Fruit fly (Drosophila melanogaster): ENCODE measurements around the gene CG11417.

The CG11417 gene

dm6 chrX:1382489-1382888 is 28.7 kb downstream of the CG11417 start:
- TF ChIP-seq sna (GFP tag; IDR thresholded peaks at IDR 0.05; ENCODE audit: partially characterized antibody), result no peak
- no peak for TF ChIP-seq Mes4 (GFP tag; optimal IDR thresholded peaks at IDR 0.05)
- TF ChIP-seq pros (GFP tag; optimal IDR thresholded peaks at IDR 0.05), result no peak
- TF ChIP-seq Atf3 (GFP tag; optimal IDR thresholded peaks at IDR 0.05), result no peak
- TF ChIP-seq ssp (GFP tag; IDR thresholded peaks at IDR 0.05), result no peak
- TF ChIP-seq crol (GFP tag; IDR thresholded peaks at IDR 0.05), result peak; percentile 63
- peak; percentile 40 for TF ChIP-seq Med (GFP tag)

dm6 chrX:1384232-1384631 is 30.4 kb downstream of the CG11417 start:
- TF ChIP-seq lilli (GFP tag; optimal IDR thresholded peaks at IDR 0.05), result no peak
- peak; percentile 21 for TF ChIP-seq Med (GFP tag)
- TF ChIP-seq sens (GFP tag), result peak; percentile 19
- TF ChIP-seq CG4328 (GFP tag; optimal IDR thresholded peaks at IDR 0.05), result no peak
- TF ChIP-seq Deaf1 (tag; optimal IDR thresholded peaks at IDR 0.05), result peak; percentile 61
- no peak for TF ChIP-seq CG8089 (GFP tag; optimal IDR thresholded peaks at IDR 0.05)
- TF ChIP-seq CG12769 (tag; optimal IDR thresholded peaks at IDR 0.05), result peak; percentile 82

dm6 chrX:1387149-1387752 is 33.4 kb downstream of the CG11417 start:
- TF ChIP-seq NfI (GFP tag; optimal IDR thresholded peaks at IDR 0.05), result peak; percentile 5
- peak; percentile 2 for TF ChIP-seq CG17359 (tag; optimal IDR thresholded peaks at IDR 0.05)
- TF ChIP-seq CG9437 (GFP tag; optimal IDR thresholded peaks at IDR 0.05), result no peak
- TF ChIP-seq CG17802 (tag; optimal IDR thresholded peaks at IDR 0.05), result no peak
- TF ChIP-seq CG8765 (GFP tag; IDR thresholded peaks at IDR 0.05), result no peak
- TF ChIP-seq Kr (GFP tag; optimal IDR thresholded peaks at IDR 0.05), result no peak
- no peak for TF ChIP-seq chif (GFP tag; optimal IDR thresholded peaks at IDR 0.05)
- peak; percentile 65 for TF ChIP-seq cg (GFP tag; optimal IDR thresholded peaks at IDR 0.05)
- no peak for TF ChIP-seq Hsf (GFP tag; optimal IDR thresholded peaks at IDR 0.05)
- no peak for TF ChIP-seq CG33557 (GFP tag; optimal IDR thresholded peaks at IDR 0.05)
- peak; percentile 4 for TF ChIP-seq pros (GFP tag; optimal IDR thresholded peaks at IDR 0.05)
- peak; percentile 19 for TF ChIP-seq Asciz (GFP tag; optimal IDR thresholded peaks at IDR 0.05)
- TF ChIP-seq sob (GFP tag; IDR thresholded peaks at IDR 0.05), result 0 out of 2 replicates have a peak, but pooled peaks have one; percentile 8
- no peak for TF ChIP-seq tx (GFP tag; optimal IDR thresholded peaks at IDR 0.05)
- no peak for TF ChIP-seq Max (GFP tag; optimal IDR thresholded peaks at IDR 0.05)
- no peak for TF ChIP-seq CG7963 (GFP tag; IDR thresholded peaks at IDR 0.05; ENCODE audit: partially characterized antibody)
- TF ChIP-seq CG10543 (GFP tag; optimal IDR thresholded peaks at IDR 0.05), result peak; percentile 72
- TF ChIP-seq H15 (GFP tag; IDR thresholded peaks at IDR 0.05), result no peak
- TF ChIP-seq CG12769 (tag; optimal IDR thresholded peaks at IDR 0.05), result peak; percentile 32
- peak; percentile 84 for TF ChIP-seq kah (GFP tag; optimal IDR thresholded peaks at IDR 0.05)
- TF ChIP-seq vfl (GFP tag; optimal IDR thresholded peaks at IDR 0.05), result no peak
- no peak for TF ChIP-seq crc (GFP tag; optimal IDR thresholded peaks at IDR 0.05)
- no peak for TF ChIP-seq jigr1 (GFP tag; IDR thresholded peaks at IDR 0.05)
- no peak for TF ChIP-seq Trl (optimal IDR thresholded peaks at IDR 0.05)
- TF ChIP-seq Trl (GFP tag; optimal IDR thresholded peaks at IDR 0.05), result no peak
- TF ChIP-seq CG2875 (GFP tag; optimal IDR thresholded peaks at IDR 0.05), result peak; percentile 47
- peak; percentile 22 for TF ChIP-seq Hey (tag; optimal IDR thresholded peaks at IDR 0.05)
- TF ChIP-seq CG12071 (GFP tag; optimal IDR thresholded peaks at IDR 0.05), result peak; percentile 52
- peak; percentile 29 for TF ChIP-seq BtbVII (GFP tag; optimal IDR thresholded peaks at IDR 0.05)
- TF ChIP-seq z (GFP tag; IDR thresholded peaks at IDR 0.05), result peak; percentile 82
- peak; percentile 12 for TF ChIP-seq dmrt99B (tag; optimal IDR thresholded peaks at IDR 0.05)
- TF ChIP-seq HHEX (GFP tag; optimal IDR thresholded peaks at IDR 0.05), result peak; percentile 33
- TF ChIP-seq Aef1 (GFP tag; IDR thresholded peaks at IDR 0.05), result no peak
- TF ChIP-seq gfzf (GFP tag; optimal IDR thresholded peaks at IDR 0.05), result no peak
- peak; percentile 17 for TF ChIP-seq D19A (tag; optimal IDR thresholded peaks at IDR 0.05)
- TF ChIP-seq tin (GFP tag; optimal IDR thresholded peaks at IDR 0.05), result no peak
- TF ChIP-seq CG15601 (tag; optimal IDR thresholded peaks at IDR 0.05), result peak; percentile 47
